Fruit fly (Drosophila melanogaster) whole organism, adult: Measurements from ENCODE around the gene Nup153.

ENCODE experiments used
- CG11617 ChIP-seq: fragments of 200-800 bp; sonication (Bioruptor generic); optimal IDR thresholded peaks from 2 replicates; lab custom pipeline; 2017; ENCODE audit warnings: mild to moderate bottlenecking, missing biosample characterization, missing genetic modification reagents, missing genetic modification characterization
- CG1620 ChIP-seq: fragments of 200-800 bp; sonication (Bioruptor generic); optimal IDR thresholded peaks from 2 replicates; lab custom pipeline; 2016; ENCODE audit warnings: missing biosample characterization, missing genetic modification characterization
- CG33017 ChIP-seq: fragments of 200-800 bp; sonication (Bioruptor generic); optimal IDR thresholded peaks from 2 replicates; lab custom pipeline; 2018; ENCODE audit warnings: missing biosample characterization, mild to moderate bottlenecking, missing genetic modification characterization, moderate library complexity
- Clk ChIP-seq: fragments of 200-800 bp; sonication (Bioruptor generic); optimal IDR thresholded peaks from 2 replicates; lab custom pipeline; 2017; ENCODE audit warnings: missing biosample characterization, missing genetic modification characterization
- Crg-1 ChIP-seq: fragments of 200-800 bp; sonication (Bioruptor generic); optimal IDR thresholded peaks from 2 replicates; lab custom pipeline; 2016; ENCODE audit warnings: missing biosample characterization, missing genetic modification characterization
- bab1 ChIP-seq: fragments of 200-800 bp; sonication (Bioruptor generic); optimal IDR thresholded peaks from 3 replicates; lab custom pipeline; 2019; ENCODE audit warnings: missing biosample characterization, mild to moderate bottlenecking, missing genetic modification characterization, moderate library complexity
- cic ChIP-seq: fragments of 200-800 bp; sonication (Bioruptor generic); optimal IDR thresholded peaks from 2 replicates; lab custom pipeline; 2017; ENCODE audit warnings: missing biosample characterization, mild to moderate bottlenecking, missing genetic modification characterization, moderate library complexity
- cnc ChIP-seq, 2 experiments: fragments of >200 bp; optimal IDR thresholded peaks; 2 replicates each; lab custom pipeline; 2017
- pad ChIP-seq: fragments of 200-800 bp; sonication (Bioruptor generic); optimal IDR thresholded peaks from 3 replicates; lab custom pipeline; 2017; ENCODE audit warnings: missing biosample characterization, missing genetic modification characterization, mild to moderate bottlenecking, moderate library complexity, missing genetic modification reagents
- tj ChIP-seq: fragments of 200-800 bp; sonication (Bioruptor generic); optimal IDR thresholded peaks from 3 replicates; lab custom pipeline; 2017; ENCODE audit warnings: missing biosample characterization, mild to moderate bottlenecking, missing genetic modification characterization, moderate library complexity

- TF ChIP-seq tj (GFP tag; lab: Kevin White, UChicago) = no peak
- no peak for TF ChIP-seq bab1 (GFP tag; lab: Kevin White, UChicago)
- TF ChIP-seq pad (GFP tag; lab: Kevin White, UChicago) = no peak
- no peak for TF ChIP-seq CG1620 (GFP tag; lab: Kevin White, UChicago)
- no peak for TF ChIP-seq CG11617 (GFP tag; lab: Kevin White, UChicago)
- no peak for TF ChIP-seq cnc (optimal IDR thresholded peaks at IDR 0.05; lab: Kevin White, UChicago)
- TF ChIP-seq cic (GFP tag; lab: Kevin White, UChicago) = no peak
- no peak for TF ChIP-seq Clk (GFP tag; lab: Kevin White, UChicago)
- TF ChIP-seq CG33017 (tag; lab: Kevin White, UChicago) = no peak
- no peak for TF ChIP-seq Crg-1 (GFP tag; lab: Kevin White, UChicago)
Observed at dm6 chrX:16623524-16623923, 24.5 kb downstream of the Nup153 start.
